In the genomic region with DNA sequence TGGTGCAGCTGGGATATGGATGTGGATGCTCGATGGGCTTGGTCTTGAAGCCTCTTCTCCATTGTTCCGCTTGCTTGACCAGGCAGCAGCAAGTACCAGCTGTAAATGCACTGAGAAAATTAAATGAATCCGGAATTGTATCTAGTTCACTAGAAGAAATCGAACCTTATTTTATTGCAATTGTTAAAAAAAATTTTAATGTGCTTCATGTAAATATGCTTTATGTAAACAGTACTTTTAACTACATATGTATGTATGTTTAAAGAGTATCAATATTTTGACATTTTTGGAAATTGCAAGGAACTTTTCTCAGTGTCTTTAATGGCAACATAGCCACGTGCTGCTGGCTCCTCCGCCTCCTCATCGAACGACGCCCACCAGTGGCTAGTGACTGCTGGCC, we compare ENCODE assay signal across 3 fruit fly cellular contexts.
TF ChIP-seq lines count a peak whose summit lies in the region.

No protein-coding gene starts in this region.

- no peak for TF ChIP-seq CTCF in whole organism, embryonic (GFP tag; optimal IDR thresholded peaks at IDR 0.05; lab: Kevin White, UChicago)

TF ChIP-seq in whole organism, embryonic, 481 proteins besides CTCF, POLR2A, EP300 and RAD21:
- TF ChIP-seq gfzf (GFP tag; optimal IDR thresholded peaks at IDR 0.05; lab: Kevin White, UChicago) (no peak), sens (GFP tag; lab: Kevin White, UChicago) (peak; percentile 44)

TF ChIP-seq in whole organism, prepupa, 60 proteins besides CTCF, POLR2A, EP300 and RAD21:
- TF ChIP-seq Sox102F (GFP tag; optimal IDR thresholded peaks at IDR 0.05; lab: Kevin White, UChicago) (no peak), pdm3 (GFP tag; optimal IDR thresholded peaks at IDR 0.05; lab: Kevin White, UChicago) (no peak), achi (GFP tag; optimal IDR thresholded peaks at IDR 0.05; lab: Kevin White, UChicago) (peak; percentile 6), Eip93F (GFP tag; optimal IDR thresholded peaks at IDR 0.05; lab: Kevin White, UChicago) (no peak), CG11902 (GFP tag; optimal IDR thresholded peaks at IDR 0.05; lab: Kevin White, UChicago) (no peak), CG32006 (GFP tag; optimal IDR thresholded peaks at IDR 0.05; lab: Kevin White, UChicago) (peak; percentile 59), eg (GFP tag; IDR thresholded peaks at IDR 0.05; lab: Robert Waterston, UW) (peak; percentile 43; the same call in 1 of the 3 replicates), CG6276 (GFP tag; optimal IDR thresholded peaks at IDR 0.05; lab: Kevin White, UChicago) (peak; percentile 54), OdsH (GFP tag; optimal IDR thresholded peaks at IDR 0.05; lab: Kevin White, UChicago) (peak; percentile 15), fd85E (GFP tag; optimal IDR thresholded peaks at IDR 0.05; lab: Kevin White, UChicago) (no peak), lz (GFP tag; optimal IDR thresholded peaks at IDR 0.05; lab: Kevin White, UChicago) (no peak), Eip78C (GFP tag; lab: Kevin White, UChicago) (peak; percentile 38), Sox15 (GFP tag; optimal IDR thresholded peaks at IDR 0.05; lab: Kevin White, UChicago) (no peak), esn (GFP tag; optimal IDR thresholded peaks at IDR 0.05; lab: Kevin White, UChicago) (no peak), Sox14 (GFP tag; optimal IDR thresholded peaks at IDR 0.05; lab: Kevin White, UChicago) (no peak), CG3919 (GFP tag; optimal IDR thresholded peaks at IDR 0.05; lab: Kevin White, UChicago) (no peak), CG8119 (GFP tag; IDR thresholded peaks at IDR 0.05; lab: Robert Waterston, UW) (peak; percentile 54; the same call in 2 of the 3 replicates), svp (GFP tag; lab: Kevin White, UChicago) (no peak), Ets21C (GFP tag; optimal IDR thresholded peaks at IDR 0.05; lab: Kevin White, UChicago) (no peak), vri (GFP tag; optimal IDR thresholded peaks at IDR 0.05; lab: Kevin White, UChicago) (no peak), net (GFP tag; optimal IDR thresholded peaks at IDR 0.05; lab: Kevin White, UChicago) (no peak), Hr38 (GFP tag; optimal IDR thresholded peaks at IDR 0.05; lab: Kevin White, UChicago) (no peak), Hr4 (GFP tag; optimal IDR thresholded peaks at IDR 0.05; lab: Kevin White, UChicago) (peak; percentile 24), CG7368 (GFP tag; optimal IDR thresholded peaks at IDR 0.05; lab: Kevin White, UChicago) (no peak), acj6 (GFP tag; optimal IDR thresholded peaks at IDR 0.05; lab: Kevin White, UChicago) (no peak), Ets96B (tag; optimal IDR thresholded peaks at IDR 0.05; lab: Kevin White, UChicago) (no peak), CG4318 (GFP tag; optimal IDR thresholded peaks at IDR 0.05; lab: Kevin White, UChicago) (peak; percentile 13), CG1621 (tag; optimal IDR thresholded peaks at IDR 0.05; lab: Kevin White, UChicago) (no peak), CG6163 (GFP tag; IDR thresholded peaks at IDR 0.05; lab: Robert Waterston, UW) (no peak), CG15336 (GFP tag; IDR thresholded peaks at IDR 0.05; lab: Robert Waterston, UW) (peak; percentile 68), dsx (GFP tag; optimal IDR thresholded peaks at IDR 0.05; lab: Kevin White, UChicago; ENCODE audit: poor library complexity, severe bottlenecking) (no peak), CG6854 (GFP tag; optimal IDR thresholded peaks at IDR 0.05; lab: Kevin White, UChicago) (no peak), CG11762 (GFP tag; optimal IDR thresholded peaks at IDR 0.05; lab: Kevin White, UChicago; ENCODE audit: insufficient read depth) (no peak)

TF ChIP-seq in whole organism, pupa, 21 proteins besides CTCF, POLR2A, EP300 and RAD21:
- TF ChIP-seq CG14655 (GFP tag; optimal IDR thresholded peaks at IDR 0.05; lab: Kevin White, UChicago) (peak; percentile 70), CG13204 (GFP tag; optimal IDR thresholded peaks at IDR 0.05; lab: Kevin White, UChicago) (no peak), CG9948 (tag; optimal IDR thresholded peaks at IDR 0.05; lab: Kevin White, UChicago) (no peak), CG10348 (GFP tag; IDR thresholded peaks at IDR 0.05; lab: Robert Waterston, UW) (no peak), CG32121 (GFP tag; IDR thresholded peaks at IDR 0.05; lab: Robert Waterston, UW) (0 out of 2 replicates have a peak, but pooled peaks have one; percentile 19), CG4496 (GFP tag; IDR thresholded peaks at IDR 0.05; lab: Robert Waterston, UW) (0 out of 3 replicates have a peak, but pooled peaks have one; percentile 32), CG12605 (GFP tag; IDR thresholded peaks at IDR 0.05; lab: Robert Waterston, UW) (no peak), CG15710 (tag; optimal IDR thresholded peaks at IDR 0.05; lab: Kevin White, UChicago) (no peak), CG8301 (tag; optimal IDR thresholded peaks at IDR 0.05; lab: Kevin White, UChicago) (peak; percentile 72)
